Worm (Caenorhabditis elegans) whole organism, L3 larva: ENCODE results near the gene Y116A8C.467.

Experiments
- R02D3.7 ChIP-seq: fragments of 150-350 bp; optimal IDR thresholded peaks from 2 replicates; lab custom pipeline; 2014; ENCODE audit warnings: missing biosample characterization, missing genetic modification characterization
- ceh-16 ChIP-seq: sonication (generic microtip); optimal IDR thresholded peaks from 2 replicates; lab custom pipeline; 2017; ENCODE audit warnings: missing biosample characterization, missing genetic modification characterization
- lin-39 ChIP-seq: fragments of 150-350 bp; optimal IDR thresholded peaks from 2 replicates; lab custom pipeline; 2018; ENCODE audit warnings: missing biosample characterization, missing genetic modification reagents, missing genetic modification characterization
- mdl-1 ChIP-seq: fragments of 150-350 bp; optimal IDR thresholded peaks from 2 replicates; lab custom pipeline; 2014; ENCODE audit warnings: missing biosample characterization, missing genetic modification characterization
- snpc-4 ChIP-seq: fragments of 150-350 bp; optimal IDR thresholded peaks from 2 replicates; lab custom pipeline; 2014; ENCODE audit warnings: missing biosample characterization, missing genetic modification characterization
- tbx-2 ChIP-seq: sonication (generic microtip); optimal IDR thresholded peaks from 2 replicates; lab custom pipeline; 2016; ENCODE audit warnings: mild to moderate bottlenecking, missing genetic modification characterization, missing compliant biosample characterization

ce11 chrIV:17093701-17094100, 30.1 kb upstream of the Y116A8C.467 start, which contains the start of gene Y116A8C.29:
- TF ChIP-seq tbx-2 (tag; lab: Kevin White, UChicago) (no peak), lin-39 (no peak), ceh-16 (tag; lab: Kevin White, UChicago) (no peak), snpc-4 (no peak), mdl-1 (no peak), R02D3.7 (no peak)
